Worm (Caenorhabditis elegans) whole organism, mixed stage, embryonic: ENCODE data around the gene emb-8.

ENCODE experiments used
- M03D4.4 ChIP-seq: sonication (generic microtip); optimal IDR thresholded peaks from 2 replicates; lab custom pipeline; 2017; ENCODE audit warnings: mild to moderate bottlenecking, missing genetic modification characterization, missing compliant biosample characterization
- bed-3 ChIP-seq: fragments of 200-800 bp; sonication (Bioruptor generic); optimal IDR thresholded peaks from 3 replicates; lab custom pipeline; 2018; ENCODE audit warnings: mild to moderate bottlenecking, missing genetic modification characterization, moderate library complexity, missing compliant biosample characterization
- blmp-1 ChIP-seq: fragments of 150-350 bp; optimal IDR thresholded peaks from 2 replicates; lab custom pipeline; 2014; ENCODE audit warnings: missing biosample characterization, missing genetic modification characterization
- ceh-39 ChIP-seq: fragments of 150-350 bp; optimal IDR thresholded peaks from 2 replicates; lab custom pipeline; 2014; ENCODE audit warnings: missing biosample characterization, missing genetic modification characterization
- ceh-83 ChIP-seq: fragments of 200-800 bp; sonication (Bioruptor generic); optimal IDR thresholded peaks from 2 replicates; lab custom pipeline; 2018; ENCODE audit warnings: mild to moderate bottlenecking, missing genetic modification characterization, missing compliant biosample characterization
- ces-1 ChIP-seq: fragments of 150-350 bp; optimal IDR thresholded peaks from 2 replicates; lab custom pipeline; 2014; ENCODE audit warnings: missing biosample characterization, missing genetic modification reagents, missing genetic modification characterization
- cnd-1 ChIP-seq: fragments of 200-800 bp; sonication (Bioruptor generic); optimal IDR thresholded peaks from 2 replicates; lab custom pipeline; 2018; ENCODE audit warnings: mild to moderate bottlenecking, missing genetic modification characterization, missing compliant biosample characterization
- drap-1 ChIP-seq: fragments of 200-800 bp; sonication (Bioruptor generic); optimal IDR thresholded peaks from 3 replicates; lab custom pipeline; 2018; ENCODE audit warnings: mild to moderate bottlenecking, missing genetic modification characterization, missing compliant biosample characterization
- elt-1 ChIP-seq: sonication (generic microtip); optimal IDR thresholded peaks from 2 replicates; lab custom pipeline; 2017; ENCODE audit warnings: missing genetic modification characterization, mild to moderate bottlenecking, missing compliant biosample characterization, antibody characterized with exemption, moderate library complexity, borderline replicate concordance; ENCODE audit not compliant: insufficient read depth
- elt-3 ChIP-seq: fragments of 150-350 bp; optimal IDR thresholded peaks from 2 replicates; lab custom pipeline; 2014; ENCODE audit warnings: missing biosample characterization, missing genetic modification characterization
- flh-1 ChIP-seq: fragments of 200-800 bp; sonication (Bioruptor generic); optimal IDR thresholded peaks from 2 replicates; lab custom pipeline; 2018; ENCODE audit warnings: mild to moderate bottlenecking, missing genetic modification characterization, moderate library complexity, missing compliant biosample characterization
- ham-2 ChIP-seq: fragments of 200-800 bp; sonication (Bioruptor generic); optimal IDR thresholded peaks from 2 replicates; lab custom pipeline; 2018; ENCODE audit warnings: mild to moderate bottlenecking, missing genetic modification characterization, missing compliant biosample characterization
- lin-13 ChIP-seq: fragments of 150-350 bp; optimal IDR thresholded peaks from 2 replicates; lab custom pipeline; 2014; ENCODE audit warnings: missing biosample characterization, missing genetic modification characterization
- lin-32 ChIP-seq: fragments of 200-800 bp; sonication (Bioruptor generic); optimal IDR thresholded peaks from 2 replicates; lab custom pipeline; 2018; ENCODE audit warnings: mild to moderate bottlenecking, missing genetic modification characterization, missing compliant biosample characterization
- lsy-2 ChIP-seq: fragments of 150-350 bp; optimal IDR thresholded peaks from 2 replicates; lab custom pipeline; 2014; ENCODE audit warnings: missing biosample characterization, missing genetic modification characterization
- mab-5 ChIP-seq: fragments of 150-350 bp; optimal IDR thresholded peaks from 2 replicates; lab custom pipeline; 2014; ENCODE audit warnings: missing biosample characterization, missing genetic modification characterization
- mls-2 ChIP-seq: sonication (generic microtip); optimal IDR thresholded peaks from 2 replicates; lab custom pipeline; 2016; ENCODE audit warnings: mild to moderate bottlenecking, missing genetic modification characterization, moderate library complexity, missing compliant biosample characterization
- nhr-12 ChIP-seq: fragments of 150-350 bp; optimal IDR thresholded peaks from 2 replicates; lab custom pipeline; 2014; ENCODE audit warnings: missing biosample characterization, missing genetic modification characterization
- nhr-2 ChIP-seq: fragments of 150-350 bp; optimal IDR thresholded peaks from 2 replicates; lab custom pipeline; 2014; ENCODE audit warnings: missing biosample characterization, missing genetic modification characterization
- nhr-237 ChIP-seq: fragments of 150-350 bp; optimal IDR thresholded peaks from 2 replicates; lab custom pipeline; 2014; ENCODE audit warnings: missing biosample characterization, missing genetic modification characterization
- nhr-28 ChIP-seq: fragments of 150-350 bp; optimal IDR thresholded peaks from 2 replicates; lab custom pipeline; 2014; ENCODE audit warnings: missing biosample characterization, missing genetic modification characterization
- nhr-76 ChIP-seq: sonication (generic microtip); optimal IDR thresholded peaks from 2 replicates; lab custom pipeline; 2017; ENCODE audit warnings: missing biosample characterization, missing genetic modification characterization
- pha-4 ChIP-seq: fragments of 150-350 bp; optimal IDR thresholded peaks from 2 replicates; lab custom pipeline; 2018; ENCODE audit warnings: missing biosample characterization, missing genetic modification reagents, missing genetic modification characterization
- sem-2 ChIP-seq: fragments of 200-800 bp; sonication (Bioruptor generic); optimal IDR thresholded peaks from 2 replicates; lab custom pipeline; 2018; ENCODE audit warnings: mild to moderate bottlenecking, missing genetic modification characterization, missing compliant biosample characterization
- snpc-4 ChIP-seq: fragments of 150-350 bp; optimal IDR thresholded peaks from 2 replicates; lab custom pipeline; 2014; ENCODE audit warnings: missing biosample characterization, missing genetic modification characterization
- sptf-1 ChIP-seq: sonication (generic microtip); optimal IDR thresholded peaks from 2 replicates; lab custom pipeline; 2017; ENCODE audit warnings: mild to moderate bottlenecking, missing genetic modification characterization, moderate library complexity, missing compliant biosample characterization
- tbx-8 ChIP-seq: fragments of 200-800 bp; sonication (Bioruptor generic); optimal IDR thresholded peaks from 2 replicates; lab custom pipeline; 2018; ENCODE audit warnings: mild to moderate bottlenecking, missing genetic modification characterization, moderate library complexity, missing compliant biosample characterization
- unc-120 ChIP-seq: sonication (generic microtip); optimal IDR thresholded peaks from 2 replicates; lab custom pipeline; 2017; ENCODE audit warnings: missing genetic modification characterization, missing compliant biosample characterization; ENCODE audit not compliant: poor library complexity, severe bottlenecking
- unc-39 ChIP-seq: fragments of 150-350 bp; optimal IDR thresholded peaks from 2 replicates; lab custom pipeline; 2014; ENCODE audit warnings: missing biosample characterization, missing genetic modification characterization
- unc-62 ChIP-seq: fragments of 150-350 bp; optimal IDR thresholded peaks from 2 replicates; lab custom pipeline; 2014; ENCODE audit warnings: missing biosample characterization, missing genetic modification reagents, missing genetic modification characterization
- zip-8 ChIP-seq: fragments of 150-350 bp; optimal IDR thresholded peaks from 2 replicates; lab custom pipeline; 2014; ENCODE audit warnings: missing biosample characterization, missing genetic modification characterization
- ztf-11 ChIP-seq: fragments of 150-350 bp; optimal IDR thresholded peaks from 2 replicates; lab custom pipeline; 2014; ENCODE audit warnings: missing biosample characterization, missing genetic modification characterization

The emb-8 gene

DNA sequence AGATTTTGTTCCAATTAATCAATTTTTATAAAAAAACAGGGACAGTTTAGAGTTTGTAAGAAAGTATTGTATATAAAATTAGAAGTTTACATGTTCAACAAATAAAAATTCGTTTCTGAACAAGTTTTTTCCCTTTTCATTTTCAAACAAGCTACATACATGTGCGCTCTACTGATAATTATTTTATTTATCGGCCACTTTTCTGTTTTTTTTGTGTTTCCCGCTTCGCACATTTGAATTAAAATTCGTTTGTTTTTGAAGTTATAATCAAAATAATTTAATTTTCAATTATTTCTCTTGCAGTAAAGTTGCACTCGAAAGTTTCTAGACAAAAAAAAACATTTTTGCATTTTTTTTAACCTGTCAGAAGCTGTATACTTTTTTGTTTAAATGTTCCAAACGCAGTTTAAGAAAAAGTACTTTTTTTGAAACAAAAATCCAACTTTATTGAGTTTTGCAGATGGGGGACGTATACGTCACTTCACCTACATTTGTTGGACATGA lies 8.8 kb downstream of the emb-8 start, which contains the start of gene hira-1:
hira-1 (plus strand) TSS at position 454 of the 504 bp plus-strand sequence.
- no peak for TF ChIP-seq unc-62 (GFP tag; lab: Kevin White, UChicago)
- TF ChIP-seq ces-1 (GFP tag; lab: Kevin White, UChicago), result peak; percentile 68
- no peak for TF ChIP-seq lsy-2

DNA sequence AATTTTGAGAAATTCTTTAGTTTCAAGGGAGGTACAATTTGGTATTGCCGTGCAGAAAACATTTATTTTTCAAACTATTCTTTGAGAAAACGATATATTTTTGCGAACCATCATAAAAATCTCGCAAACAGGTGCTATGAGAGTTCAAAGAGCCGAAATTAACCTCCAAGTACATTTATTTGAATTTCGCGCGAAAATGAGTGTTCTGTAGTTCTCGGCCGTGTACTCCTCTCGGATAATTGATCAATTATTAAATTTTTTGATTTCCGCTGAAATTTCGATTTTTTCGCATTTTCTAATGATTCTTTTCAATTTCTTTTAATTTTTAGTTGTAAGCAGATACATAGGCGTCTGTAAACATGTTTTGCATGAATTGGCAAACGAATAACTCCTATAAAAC lies 9.3 kb downstream of the emb-8 start:
- TF ChIP-seq snpc-4 (tag; lab: Kevin White, UChicago), result no peak
- no peak for TF ChIP-seq ztf-11 (tag; lab: Kevin White, UChicago)
- no peak for TF ChIP-seq zip-8

DNA sequence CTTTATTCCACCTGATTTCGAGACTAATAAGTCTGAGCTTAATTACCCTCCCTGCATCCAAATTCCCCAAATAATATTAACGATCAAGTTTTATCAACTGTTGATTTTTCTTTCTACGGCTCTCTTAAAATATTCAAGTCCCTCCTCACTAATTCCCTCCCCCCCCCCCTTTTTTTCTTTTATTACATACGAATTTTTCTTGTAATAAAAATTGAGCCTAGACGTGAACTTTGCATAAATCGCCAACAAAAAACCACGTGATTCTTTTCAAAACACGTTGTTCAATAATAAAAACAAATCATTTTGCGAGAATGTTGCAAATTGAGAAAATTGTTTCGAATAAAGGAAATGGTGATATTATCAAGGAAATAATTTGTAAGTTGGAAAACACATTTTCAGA lies 11.1 kb downstream of the emb-8 start, which contains the start of gene K10D2.8:
K10D2.8 (plus strand) TSS at position 301 of the 400 bp plus-strand sequence.
- TF ChIP-seq ceh-39 (tag; lab: Kevin White, UChicago) (no peak), ham-2 (GFP tag; lab: Kevin White, UChicago) (no peak), M03D4.4 (no peak), sptf-1 (no peak), ztf-11 (tag; lab: Kevin White, UChicago) (no peak), drap-1 (GFP tag; lab: Kevin White, UChicago) (no peak)

DNA sequence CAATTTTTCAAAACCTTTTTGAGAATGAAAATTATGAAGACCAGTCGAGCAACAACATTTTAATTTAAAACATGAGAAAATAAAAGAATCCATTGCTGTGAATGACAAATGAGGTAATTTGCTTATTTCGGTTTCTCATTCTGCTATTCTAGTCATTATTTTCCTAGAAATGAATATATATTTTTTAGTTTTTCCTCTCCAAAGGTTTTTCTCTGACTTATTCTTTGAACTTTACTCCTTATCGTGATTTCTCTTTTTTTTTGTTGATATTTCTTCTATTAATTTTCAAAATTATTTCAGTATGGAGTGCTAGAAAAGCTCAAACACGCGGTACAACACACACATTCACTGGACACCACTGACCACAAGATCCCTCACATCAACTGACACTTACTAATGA lies 13.9 kb downstream of the emb-8 start, which contains the start of gene pup-2:
pup-2 (plus strand) TSS at position 301 of the 400 bp plus-strand sequence.
- TF ChIP-seq unc-120 (no peak), zip-8 (no peak), bed-3 (GFP tag; lab: Kevin White, UChicago) (no peak), drap-1 (GFP tag; lab: Kevin White, UChicago) (no peak), unc-39 (tag; lab: Kevin White, UChicago) (no peak), pha-4 (tag; lab: Kevin White, UChicago) (no peak), lin-32 (GFP tag; lab: Kevin White, UChicago) (no peak), lsy-2 (no peak), ham-2 (GFP tag; lab: Kevin White, UChicago) (no peak), nhr-76 (tag; lab: Kevin White, UChicago) (no peak), cnd-1 (tag; lab: Kevin White, UChicago) (no peak), mab-5 (no peak), sem-2 (GFP tag; lab: Kevin White, UChicago) (no peak), lin-13 (tag; lab: Kevin White, UChicago) (no peak), nhr-12 (tag; lab: Kevin White, UChicago) (no peak), elt-1 (no peak), nhr-2 (no peak), ceh-83 (GFP tag; lab: Kevin White, UChicago) (no peak), M03D4.4 (no peak)

DNA sequence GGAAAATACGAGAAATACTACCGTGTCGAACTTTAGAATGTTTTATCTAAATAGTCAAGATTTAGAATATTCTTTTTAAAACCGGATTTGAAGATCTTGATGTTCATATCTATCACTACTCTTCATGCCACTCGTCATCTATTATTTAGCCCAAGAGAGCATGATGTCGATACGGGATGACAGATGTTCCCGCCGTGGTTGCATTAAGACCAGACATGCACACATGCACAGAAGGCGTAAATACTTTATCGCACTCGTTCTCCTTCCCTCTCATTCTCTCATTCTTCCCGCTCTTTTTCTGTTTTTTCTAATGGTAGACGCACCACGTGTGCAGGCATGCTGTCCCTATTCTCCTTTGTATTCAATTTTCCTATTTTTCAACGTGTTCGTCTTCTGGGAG lies 16.1 kb downstream of the emb-8 start:
- TF ChIP-seq mls-2 (tag; lab: Kevin White, UChicago) (no peak), bed-3 (GFP tag; lab: Kevin White, UChicago) (no peak), lsy-2 (no peak), zip-8 (no peak), sptf-1 (no peak), nhr-28 (tag; lab: Kevin White, UChicago) (no peak), unc-120 (no peak), ces-1 (GFP tag; lab: Kevin White, UChicago) (peak; percentile 62), ztf-11 (tag; lab: Kevin White, UChicago) (no peak), nhr-76 (tag; lab: Kevin White, UChicago) (no peak), unc-62 (GFP tag; lab: Kevin White, UChicago) (peak; percentile 1), cnd-1 (tag; lab: Kevin White, UChicago) (peak; percentile 85), snpc-4 (tag; lab: Kevin White, UChicago) (no peak), pha-4 (tag; lab: Kevin White, UChicago) (no peak), drap-1 (GFP tag; lab: Kevin White, UChicago) (no peak), blmp-1 (no peak), sem-2 (GFP tag; lab: Kevin White, UChicago) (no peak), flh-1 (no peak), lin-13 (tag; lab: Kevin White, UChicago) (no peak), tbx-8 (GFP tag; lab: Kevin White, UChicago) (no peak), nhr-237 (no peak), elt-3 (tag; lab: Kevin White, UChicago) (no peak), ham-2 (GFP tag; lab: Kevin White, UChicago) (no peak), elt-1 (no peak), nhr-2 (no peak), M03D4.4 (no peak), ceh-83 (GFP tag; lab: Kevin White, UChicago) (no peak), unc-39 (tag; lab: Kevin White, UChicago) (no peak), lin-32 (GFP tag; lab: Kevin White, UChicago) (peak; percentile 89)
